Worm (Caenorhabditis elegans) whole organism, L4 larva: ENCODE data around the gene srsx-7.
A peak's percentile ranks its signal among the peaks of the same experiment; 100 is the strongest.

Experiments
- F26F4.8 ChIP-seq: fragments of 200-800 bp; sonication (Bioruptor generic); conservative IDR thresholded peaks from 2 replicates; pipeline ENCODE4 v1.3.6; 2022; ENCODE audit warnings: missing genetic modification characterization, missing compliant biosample characterization
- attf-4 ChIP-seq: sonication (generic microtip); optimal IDR thresholded peaks from 3 replicates; lab custom pipeline; 2017; ENCODE audit warnings: missing biosample characterization, missing genetic modification characterization
- ceh-82 ChIP-seq: sonication (generic microtip); optimal IDR thresholded peaks from 2 replicates; lab custom pipeline; 2017; ENCODE audit warnings: missing biosample characterization, missing genetic modification characterization
- fkh-10 ChIP-seq: fragments of 150-350 bp; optimal IDR thresholded peaks from 2 replicates; lab custom pipeline; 2014; ENCODE audit warnings: missing biosample characterization, missing genetic modification reagents, missing genetic modification characterization
- lin-39 ChIP-seq: fragments of 150-350 bp; optimal IDR thresholded peaks from 2 replicates; lab custom pipeline; 2014; ENCODE audit warnings: missing biosample characterization, missing genetic modification reagents, missing genetic modification characterization
- mes-2 ChIP-seq: sonication (generic microtip); optimal IDR thresholded peaks from 2 replicates; lab custom pipeline; 2016; ENCODE audit warnings: missing genotype, mild to moderate bottlenecking, missing genetic modification characterization, missing compliant biosample characterization; ENCODE audit not compliant: poor library complexity, severe bottlenecking
- nhr-237 ChIP-seq: sonication (generic microtip); optimal IDR thresholded peaks from 2 replicates; lab custom pipeline; 2017; ENCODE audit warnings: missing biosample characterization, missing genetic modification characterization
- pha-4 ChIP-seq, 2 experiments: fragments of 150-350 bp in 1 of 2; fragments of 200-800 bp in 1 of 2; sonication (Bioruptor generic) in 1 of 2; IDR thresholded peaks in 1 of 2; optimal IDR thresholded peaks in 1 of 2; 2 replicates each; pipeline versions ENCODE4 v1.3.6 to Lab custom; 2014 to 2022; ENCODE audit warnings: missing genetic modification characterization in 2 of 2, missing genetic modification reagents in 2 of 2, missing biosample characterization in 1 of 2, missing compliant biosample characterization in 1 of 2

- TF ChIP-seq attf-4 (tag; lab: Kevin White, UChicago), result no peak
- no peak for TF ChIP-seq pha-4 (GFP tag; IDR thresholded peaks at IDR 0.05; lab: Robert Waterston, UW)
- no peak for TF ChIP-seq pha-4 (tag; optimal IDR thresholded peaks at IDR 0.05; lab: Kevin White, UChicago)
- TF ChIP-seq ceh-82 (tag; lab: Kevin White, UChicago), result no peak
- TF ChIP-seq nhr-237 (tag; lab: Kevin White, UChicago), result no peak
- no peak for TF ChIP-seq mes-2 (tag; lab: Kevin White, UChicago)
- TF ChIP-seq F26F4.8 (GFP tag; lab: Robert Waterston, UW), result no peak
- no peak for TF ChIP-seq lin-39
- TF ChIP-seq fkh-10 (GFP tag; lab: Kevin White, UChicago), result peak; percentile 92
These were observed 21.2 kb upstream of the srsx-7 start for ce11 chrV:7904389-7904788.
